Fruit fly (Drosophila melanogaster) whole organism, prepupa: ENCODE data around the gene CG10098.

Experiments
- CG8119 ChIP-seq: fragments of 200-800 bp; sonication (Bioruptor generic); IDR thresholded peaks from 3 replicates; pipeline ENCODE4 v1.3.6; 2022; ENCODE audit warnings: missing biosample characterization, missing genetic modification characterization
- esn ChIP-seq: fragments of 200-800 bp; sonication (Bioruptor generic); optimal IDR thresholded peaks from 2 replicates; lab custom pipeline; 2016; ENCODE audit warnings: missing biosample characterization, mild to moderate bottlenecking, missing genetic modification characterization, moderate library complexity

dm6 chr3R:7080157-7080916, 44.0 kb upstream of the CG10098 start, which contains the start of gene Ref1:
- TF ChIP-seq CG8119 (no peak), esn (no peak)
